Worm (Caenorhabditis elegans) whole organism, young adult: ENCODE measurements around the gene ZK616.5.

Source experiments
- Y67H2A.10 ChIP-seq: fragments of 200-800 bp; sonication (Bioruptor generic); conservative IDR thresholded peaks from 2 replicates; pipeline ENCODE4 v1.3.6; 2022; ENCODE audit warnings: missing genetic modification reagents, missing genetic modification characterization, missing compliant biosample characterization
- die-1 ChIP-seq: sonication (generic microtip); optimal IDR thresholded peaks from 2 replicates; lab custom pipeline; 2016; ENCODE audit warnings: missing genotype, mild to moderate bottlenecking, missing genetic modification characterization, missing compliant biosample characterization
- nhr-90 ChIP-seq: sonication (generic microtip); optimal IDR thresholded peaks from 2 replicates; lab custom pipeline; 2016; ENCODE audit warnings: missing genotype, mild to moderate bottlenecking, missing genetic modification characterization, missing compliant biosample characterization
- pha-4 ChIP-seq: fragments of 150-350 bp; sonication (generic microtip); optimal IDR thresholded peaks from 2 replicates; lab custom pipeline; 2014; ENCODE audit warnings: missing biosample characterization, missing genetic modification reagents, missing genetic modification characterization
- unc-62 ChIP-seq: fragments of 150-350 bp; optimal IDR thresholded peaks from 2 replicates; lab custom pipeline; 2014; ENCODE audit warnings: missing biosample characterization, missing genetic modification reagents, missing genetic modification characterization
- ztf-25 ChIP-seq: fragments of 200-800 bp; sonication (Bioruptor generic); IDR thresholded peaks from 2 replicates; pipeline ENCODE4 v1.3.6; 2022; ENCODE audit warnings: missing genetic modification reagents, missing genetic modification characterization, missing compliant biosample characterization

ce11 chrIV:5438705-5439104 is 47.0 kb downstream of the ZK616.5 start, which contains the start of gene mgl-3:
- TF ChIP-seq unc-62 (GFP tag; lab: Kevin White, UChicago) (no peak), Y67H2A.10 (GFP tag; lab: Robert Waterston, UW) (no peak), pha-4 (tag; lab: Kevin White, UChicago) (no peak), die-1 (no peak), nhr-90 (tag; lab: Kevin White, UChicago) (no peak), ztf-25 (GFP tag; lab: Robert Waterston, UW) (no peak)
